Worm (Caenorhabditis elegans) whole organism, L4/young adult: ENCODE data around the gene R03H10.2.

Source experiments
- W03F9.2 ChIP-seq: fragments of 150-350 bp; optimal IDR thresholded peaks from 2 replicates; lab custom pipeline; 2014; ENCODE audit warnings: missing biosample characterization, missing genetic modification characterization
- dao-5 ChIP-seq: sonication (generic microtip); optimal IDR thresholded peaks from 2 replicates; lab custom pipeline; 2016; ENCODE audit warnings: missing genotype, missing genetic modification characterization, moderate library complexity, missing compliant biosample characterization
- him-1 ChIP-seq: sonication (generic microtip); optimal IDR thresholded peaks from 2 replicates; lab custom pipeline; 2016; ENCODE audit warnings: missing genotype, missing genetic modification reagents, missing genetic modification characterization, missing compliant biosample characterization

DNA sequence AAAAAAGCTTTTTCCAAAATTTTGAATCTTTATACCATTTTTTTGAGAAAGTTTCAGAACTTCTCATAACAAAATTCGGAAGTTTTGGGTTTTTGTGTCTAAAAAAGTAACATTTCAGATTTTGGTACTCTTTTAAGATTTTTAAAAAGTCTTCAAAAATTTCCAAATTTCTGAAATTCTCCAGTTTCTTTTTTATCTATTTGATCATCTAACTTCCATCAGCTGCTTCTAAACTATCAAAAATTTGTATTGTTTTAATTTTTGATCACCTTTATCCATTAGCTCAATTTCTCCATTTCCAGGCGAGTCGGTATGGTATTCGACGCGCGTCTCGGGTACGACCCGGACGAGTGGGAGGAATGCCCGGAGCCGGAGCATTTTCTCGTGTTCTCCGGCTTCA lies 30.8 kb downstream of the R03H10.2 start, which contains the start of gene cpna-1:
- TF ChIP-seq W03F9.2 (tag; lab: Kevin White, UChicago): no peak
- no peak for TF ChIP-seq him-1 (tag; lab: Kevin White, UChicago)
- TF ChIP-seq dao-5 (tag; lab: Kevin White, UChicago): no peak
